Fruit fly (Drosophila melanogaster) whole organism, prepupa: ENCODE data around the gene CG33235.

ENCODE experiments used
- CG10631 ChIP-seq: fragments of 200-800 bp; sonication (Bioruptor generic); optimal IDR thresholded peaks from 2 replicates; lab custom pipeline; 2016; ENCODE audit warnings: missing biosample characterization, missing genetic modification characterization
- CG10669 ChIP-seq: fragments of 200-800 bp; sonication (Bioruptor generic); optimal IDR thresholded peaks from 3 replicates; lab custom pipeline; 2018; ENCODE audit warnings: missing biosample characterization, mild to moderate bottlenecking, missing genetic modification characterization, moderate library complexity
- CG11294 ChIP-seq: fragments of 200-800 bp; sonication (Bioruptor generic); IDR thresholded peaks from 2 replicates; pipeline ENCODE4 v1.3.6; 2022; ENCODE audit warnings: missing biosample characterization, missing genetic modification characterization
- CG11762 ChIP-seq: fragments of 200-800 bp; sonication (Bioruptor generic); optimal IDR thresholded peaks from 3 replicates; lab custom pipeline; 2016; ENCODE audit warnings: missing biosample characterization, missing genetic modification characterization; ENCODE audit not compliant: insufficient read depth
- CG11902 ChIP-seq: fragments of 200-800 bp; sonication (Bioruptor generic); optimal IDR thresholded peaks from 3 replicates; lab custom pipeline; 2016; ENCODE audit warnings: missing biosample characterization, missing genetic modification characterization
- CG15336 ChIP-seq: fragments of 200-800 bp; sonication (Bioruptor generic); IDR thresholded peaks from 2 replicates; pipeline ENCODE4 v1.3.6; 2022; ENCODE audit warnings: missing biosample characterization, missing genetic modification characterization
- CG1621 ChIP-seq: fragments of 200-800 bp; sonication (Bioruptor generic); optimal IDR thresholded peaks from 3 replicates; lab custom pipeline; 2018; ENCODE audit warnings: missing biosample characterization, mild to moderate bottlenecking, missing genetic modification characterization
- CG3032 ChIP-seq: fragments of 200-800 bp; optimal IDR thresholded peaks from 2 replicates; lab custom pipeline; 2019; ENCODE audit warnings: missing biosample characterization, mild to moderate bottlenecking, missing genetic modification characterization, moderate library complexity
- CG31627 ChIP-seq: fragments of 200-800 bp; sonication (Bioruptor generic); optimal IDR thresholded peaks from 3 replicates; lab custom pipeline; 2016; ENCODE audit warnings: missing biosample characterization, missing genetic modification characterization
- CG34406 ChIP-seq: fragments of 200-800 bp; sonication (Bioruptor generic); optimal IDR thresholded peaks from 3 replicates; lab custom pipeline; 2016; ENCODE audit warnings: missing biosample characterization, missing genetic modification characterization
- CG4318 ChIP-seq: fragments of 200-800 bp; sonication (Bioruptor generic); optimal IDR thresholded peaks from 3 replicates; lab custom pipeline; 2017; ENCODE audit warnings: missing biosample characterization, mild to moderate bottlenecking, missing genetic modification characterization
- CG6163 ChIP-seq: fragments of 200-800 bp; sonication (Bioruptor generic); IDR thresholded peaks from 3 replicates; pipeline ENCODE4 v1.3.6; 2022; ENCODE audit warnings: missing biosample characterization, missing genetic modification characterization
- CG6276 ChIP-seq: fragments of 200-800 bp; sonication (Bioruptor generic); optimal IDR thresholded peaks from 2 replicates; lab custom pipeline; 2017; ENCODE audit warnings: missing biosample characterization, mild to moderate bottlenecking, missing genetic modification characterization
- CG6808 ChIP-seq: fragments of 200-800 bp; sonication (Bioruptor generic); optimal IDR thresholded peaks from 3 replicates; lab custom pipeline; 2017; ENCODE audit warnings: missing biosample characterization, missing genetic modification characterization, mild to moderate bottlenecking, moderate library complexity, missing genetic modification reagents
- CG6854 ChIP-seq: fragments of 200-800 bp; sonication (Bioruptor generic); optimal IDR thresholded peaks from 2 replicates; lab custom pipeline; 2017; ENCODE audit warnings: missing biosample characterization, mild to moderate bottlenecking, missing genetic modification characterization
- CG8119 ChIP-seq: fragments of 200-800 bp; sonication (Bioruptor generic); IDR thresholded peaks from 3 replicates; pipeline ENCODE4 v1.3.6; 2022; ENCODE audit warnings: missing biosample characterization, missing genetic modification characterization
- CG8319 ChIP-seq: fragments of 200-800 bp; sonication (Bioruptor generic); optimal IDR thresholded peaks from 3 replicates; lab custom pipeline; 2016; ENCODE audit warnings: missing biosample characterization, missing genetic modification characterization
- CG9139 ChIP-seq: fragments of 200-800 bp; sonication (Bioruptor generic); optimal IDR thresholded peaks from 3 replicates; lab custom pipeline; 2017; ENCODE audit warnings: missing biosample characterization, mild to moderate bottlenecking, missing genetic modification characterization
- Eip75B ChIP-seq: fragments of 200-800 bp; sonication (Bioruptor generic); optimal IDR thresholded peaks from 3 replicates; lab custom pipeline; 2016; ENCODE audit warnings: missing biosample characterization, missing genetic modification characterization
- Eip78C ChIP-seq: fragments of 200-800 bp; sonication (Bioruptor generic); peaks from one replicate; lab custom pipeline; 2016; ENCODE audit warnings: missing biosample characterization, missing genetic modification characterization
- Eip93F ChIP-seq: fragments of 200-800 bp; sonication (Bioruptor generic); optimal IDR thresholded peaks from 2 replicates; lab custom pipeline; 2016; ENCODE audit warnings: missing biosample characterization, mild to moderate bottlenecking, missing genetic modification characterization
- Hr39 ChIP-seq: fragments of 200-800 bp; sonication (Bioruptor generic); optimal IDR thresholded peaks from 2 replicates; lab custom pipeline; 2016; ENCODE audit warnings: missing biosample characterization, missing genetic modification characterization
- Hr4 ChIP-seq: fragments of 200-800 bp; sonication (Bioruptor generic); optimal IDR thresholded peaks from 3 replicates; lab custom pipeline; 2016; ENCODE audit warnings: missing biosample characterization, missing genetic modification characterization
- OdsH ChIP-seq: fragments of 200-800 bp; sonication (Bioruptor generic); optimal IDR thresholded peaks from 3 replicates; lab custom pipeline; 2016; ENCODE audit warnings: missing biosample characterization, missing genetic modification characterization
- Sox102F ChIP-seq: fragments of 200-800 bp; sonication (Bioruptor generic); optimal IDR thresholded peaks from 2 replicates; lab custom pipeline; 2016; ENCODE audit warnings: missing biosample characterization, mild to moderate bottlenecking, missing genetic modification characterization
- Sox15 ChIP-seq: fragments of 200-800 bp; sonication (Bioruptor generic); optimal IDR thresholded peaks from 3 replicates; lab custom pipeline; 2016; ENCODE audit warnings: missing biosample characterization, missing genetic modification characterization
- acj6 ChIP-seq: fragments of 200-800 bp; sonication (Bioruptor generic); optimal IDR thresholded peaks from 3 replicates; lab custom pipeline; 2016; ENCODE audit warnings: missing biosample characterization, missing genetic modification characterization
- cyc ChIP-seq: fragments of 200-800 bp; sonication (Bioruptor generic); optimal IDR thresholded peaks from 3 replicates; lab custom pipeline; 2016; ENCODE audit warnings: missing biosample characterization, missing genetic modification characterization
- dac ChIP-seq: fragments of 200-800 bp; sonication (Bioruptor generic); optimal IDR thresholded peaks from 2 replicates; lab custom pipeline; 2017; ENCODE audit warnings: missing biosample characterization, mild to moderate bottlenecking, missing genetic modification characterization
- dsx ChIP-seq: fragments of 200-800 bp; optimal IDR thresholded peaks from 3 replicates; lab custom pipeline; 2019; ENCODE audit warnings: missing biosample characterization, mild to moderate bottlenecking, missing genetic modification characterization, moderate library complexity; ENCODE audit not compliant: poor library complexity, severe bottlenecking
- eg ChIP-seq: fragments of 200-800 bp; sonication (Bioruptor generic); IDR thresholded peaks from 3 replicates; pipeline ENCODE4 v1.3.6; 2022; ENCODE audit warnings: missing biosample characterization, missing genetic modification characterization
- esn ChIP-seq: fragments of 200-800 bp; sonication (Bioruptor generic); optimal IDR thresholded peaks from 2 replicates; lab custom pipeline; 2016; ENCODE audit warnings: missing biosample characterization, mild to moderate bottlenecking, missing genetic modification characterization, moderate library complexity
- fd59A ChIP-seq: fragments of 200-800 bp; sonication (Bioruptor generic); optimal IDR thresholded peaks from 2 replicates; lab custom pipeline; 2017; ENCODE audit warnings: missing biosample characterization, mild to moderate bottlenecking, missing genetic modification characterization, missing genetic modification reagents
- fkh ChIP-seq: fragments of 200-800 bp; sonication (Bioruptor generic); optimal IDR thresholded peaks from 3 replicates; lab custom pipeline; 2017; ENCODE audit warnings: missing biosample characterization, mild to moderate bottlenecking, missing genetic modification characterization, moderate library complexity
- lz ChIP-seq: fragments of 200-800 bp; sonication (Bioruptor generic); optimal IDR thresholded peaks from 3 replicates; lab custom pipeline; 2016; ENCODE audit warnings: missing biosample characterization, missing genetic modification characterization
- pdm3 ChIP-seq: fragments of 200-800 bp; sonication (Bioruptor generic); optimal IDR thresholded peaks from 3 replicates; lab custom pipeline; 2016; ENCODE audit warnings: missing biosample characterization, missing genetic modification characterization
- spab ChIP-seq: fragments of 200-800 bp; sonication (Bioruptor generic); optimal IDR thresholded peaks from 2 replicates; lab custom pipeline; 2017; ENCODE audit warnings: missing biosample characterization, mild to moderate bottlenecking, missing genetic modification characterization, missing genetic modification reagents
- ss ChIP-seq, 2 experiments: fragments of 200-800 bp; sonication (Bioruptor generic); optimal IDR thresholded peaks; 2 replicates in 1 of 2; 3 replicates in 1 of 2; lab custom pipeline; 2017 to 2018; ENCODE audit warnings: mild to moderate bottlenecking in 2 of 2, missing biosample characterization in 2 of 2, missing genetic modification characterization in 2 of 2, moderate library complexity in 1 of 2
- vri ChIP-seq: fragments of 200-800 bp; sonication (Bioruptor generic); optimal IDR thresholded peaks from 3 replicates; lab custom pipeline; 2016; ENCODE audit warnings: missing biosample characterization, mild to moderate bottlenecking, missing genetic modification characterization

Gene CG33235

dm6 chrX:11510120-11510771, 18.9 kb upstream of the CG33235 start:
- no peak for TF ChIP-seq dac (GFP tag; lab: Kevin White, UChicago)
- peak; percentile 43 for TF ChIP-seq fkh (GFP tag; lab: Kevin White, UChicago)

dm6 chrX:11506210-11506609, 14.8 kb upstream of the CG33235 start:
- TF ChIP-seq fd59A (GFP tag; lab: Kevin White, UChicago) = no peak
- no peak for TF ChIP-seq Eip78C (GFP tag; lab: Kevin White, UChicago)
- TF ChIP-seq CG11294 = no peak
- no peak for TF ChIP-seq CG11902 (GFP tag; lab: Kevin White, UChicago)
- no peak for TF ChIP-seq CG9139 (GFP tag; lab: Kevin White, UChicago)
- peak; percentile 7 for TF ChIP-seq CG6808 (GFP tag; lab: Kevin White, UChicago)
- no peak for TF ChIP-seq OdsH
- no peak for TF ChIP-seq CG10669
- no peak for TF ChIP-seq CG15336 (GFP tag; lab: Robert Waterston, UW)
- TF ChIP-seq CG8319 (GFP tag; lab: Kevin White, UChicago) = no peak
- no peak for TF ChIP-seq vri
- no peak for TF ChIP-seq spab (GFP tag; lab: Kevin White, UChicago)
- no peak for TF ChIP-seq acj6 (GFP tag; lab: Kevin White, UChicago)
- no peak for TF ChIP-seq cyc (GFP tag; lab: Kevin White, UChicago)
- TF ChIP-seq Eip75B (GFP tag; lab: Kevin White, UChicago) = peak; percentile 11
- no peak for TF ChIP-seq CG8119 (GFP tag; lab: Robert Waterston, UW)
- no peak for TF ChIP-seq CG6276 (GFP tag; lab: Kevin White, UChicago)
- TF ChIP-seq Hr39 (GFP tag; lab: Kevin White, UChicago) = peak; percentile 65
- no peak for TF ChIP-seq fkh (GFP tag; lab: Kevin White, UChicago)
- no peak for TF ChIP-seq eg (GFP tag; lab: Robert Waterston, UW)
- no peak for TF ChIP-seq esn (GFP tag; lab: Kevin White, UChicago)
- TF ChIP-seq dsx (GFP tag; lab: Kevin White, UChicago) = peak; percentile 0
- TF ChIP-seq ss (GFP tag; optimal IDR thresholded peaks at IDR 0.05; lab: Kevin White, UChicago) = peak in 1 of 2 experiments; percentile 20
- peak; percentile 35; the same call in 1 of the 3 replicates for TF ChIP-seq CG6163 (GFP tag; lab: Robert Waterston, UW)
- no peak for TF ChIP-seq lz (GFP tag; lab: Kevin White, UChicago)
- no peak for TF ChIP-seq CG11762 (GFP tag; lab: Kevin White, UChicago)
- no peak for TF ChIP-seq Sox15
- TF ChIP-seq pdm3 (GFP tag; lab: Kevin White, UChicago) = no peak

- no peak for TF ChIP-seq CG11294
- no peak for TF ChIP-seq CG4318 (GFP tag; lab: Kevin White, UChicago)
- TF ChIP-seq CG31627 (GFP tag; lab: Kevin White, UChicago) = no peak
- no peak for TF ChIP-seq CG6163 (GFP tag; lab: Robert Waterston, UW)
- no peak for TF ChIP-seq Hr4 (GFP tag; lab: Kevin White, UChicago)
- TF ChIP-seq CG3032 (tag; lab: Kevin White, UChicago) = no peak
- no peak for TF ChIP-seq CG34406 (GFP tag; lab: Kevin White, UChicago)
- TF ChIP-seq Eip93F (GFP tag; lab: Kevin White, UChicago) = no peak
- no peak for TF ChIP-seq CG10669
- TF ChIP-seq dac (GFP tag; lab: Kevin White, UChicago) = no peak
- no peak for TF ChIP-seq Sox15
- no peak for TF ChIP-seq CG10631 (GFP tag; lab: Kevin White, UChicago)
- no peak for TF ChIP-seq spab (GFP tag; lab: Kevin White, UChicago)
- TF ChIP-seq Sox102F (GFP tag; lab: Kevin White, UChicago) = no peak
- TF ChIP-seq CG1621 = no peak
- TF ChIP-seq CG6854 (GFP tag; lab: Kevin White, UChicago) = no peak
- no peak for TF ChIP-seq vri
- TF ChIP-seq Eip78C (GFP tag; lab: Kevin White, UChicago) = no peak
- no peak for TF ChIP-seq CG6808 (GFP tag; lab: Kevin White, UChicago)
- TF ChIP-seq, all 60 proteins: peak for 0
Observed at dm6 chrX:11503625-11504024, 12.3 kb upstream of the CG33235 start.
